Worm (Caenorhabditis elegans): Measurements from ENCODE around the gene C11E4.8.
A peak's percentile ranks its signal among the peaks of the same experiment; 100 is the strongest.

DNA sequence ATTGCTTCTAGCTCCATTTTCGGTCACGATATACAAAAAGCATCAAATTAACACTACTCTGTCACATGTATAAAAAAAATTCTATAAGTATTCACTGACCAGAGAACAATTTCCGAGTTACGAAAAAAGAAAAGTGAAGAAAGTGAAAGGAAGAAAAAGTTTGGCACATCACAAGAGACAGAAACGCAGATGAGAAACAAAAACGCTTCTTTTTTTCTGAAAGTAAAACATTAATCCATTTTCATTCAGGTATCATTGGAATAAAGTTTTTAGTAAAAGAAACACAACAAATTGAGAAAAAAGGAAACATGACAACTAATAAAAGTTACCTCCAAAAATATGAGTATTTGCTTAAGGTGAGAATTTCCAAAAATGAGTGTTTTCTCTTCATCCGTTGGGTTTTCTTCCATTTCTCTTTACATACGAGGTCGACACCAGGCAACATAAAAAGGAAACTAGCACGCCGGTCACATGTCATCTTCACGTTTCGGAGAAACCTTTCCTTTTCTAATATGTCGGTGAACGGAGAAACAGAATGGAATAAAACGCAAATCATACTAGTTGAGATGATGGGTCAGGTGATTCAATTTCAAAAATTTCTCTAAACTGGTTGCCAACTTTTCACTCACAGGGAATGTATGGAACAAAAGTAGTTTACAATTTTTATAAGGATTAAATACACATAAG, 22.7 kb downstream of the C11E4.8 start:
- TF ChIP-seq ceh-82 (tag; optimal IDR thresholded peaks at IDR 0.05) (no peak), snpc-4 (tag; optimal IDR thresholded peaks at IDR 0.05) (peak; percentile 27), unc-130 (tag; optimal IDR thresholded peaks at IDR 0.05) (no peak), fkh-10 (GFP tag; optimal IDR thresholded peaks at IDR 0.05) (no peak), mep-1 (tag; optimal IDR thresholded peaks at IDR 0.05) (peak; percentile 60), efl-1 (optimal IDR thresholded peaks at IDR 0.05) (no peak), efl-1 (GFP tag; optimal IDR thresholded peaks at IDR 0.05 in 1 of 2) (no peak), ces-1 (GFP tag; optimal IDR thresholded peaks at IDR 0.05) (no peak), nhr-76 (tag; optimal IDR thresholded peaks at IDR 0.05) (no peak), aly-2 (tag; optimal IDR thresholded peaks at IDR 0.05) (no peak), mdl-1 (tag; optimal IDR thresholded peaks at IDR 0.05) (peak in 1 of 2 experiments; percentile 69), ama-1 (optimal IDR thresholded peaks at IDR 0.05) (no peak), alr-1 (tag; optimal IDR thresholded peaks at IDR 0.05; ENCODE audit: borderline replicate concordance) (no peak)
